Fruit fly (Drosophila melanogaster) whole organism, embryonic: ENCODE results near the gene NaPi-III.
A peak's percentile ranks its signal among the peaks of the same experiment; 100 is the strongest.

Source experiments
- CG1024 ChIP-seq: fragments of 200-800 bp; sonication (Bioruptor generic); IDR thresholded peaks from 2 replicates; pipeline ENCODE4 v1.3.6; 2022; ENCODE audit warnings: missing biosample characterization, missing genetic modification characterization
- CG10321 ChIP-seq: fragments of 200-800 bp; sonication (Bioruptor generic); IDR thresholded peaks from 2 replicates; pipeline ENCODE4 v1.3.6; 2022; ENCODE audit warnings: missing biosample characterization, missing genetic modification characterization
- CG11093 ChIP-seq: fragments of 200-800 bp; sonication (Bioruptor generic); IDR thresholded peaks from 3 replicates; pipeline ENCODE4 v1.3.6; 2022; ENCODE audit warnings: missing biosample characterization, missing genetic modification characterization
- CG11247 ChIP-seq: fragments of 200-800 bp; sonication (Bioruptor generic); IDR thresholded peaks from 2 replicates; pipeline ENCODE4 v1.3.6; 2022; ENCODE audit warnings: missing biosample characterization, missing genetic modification characterization
- CG11456 ChIP-seq: fragments of 200-800 bp; sonication (Bioruptor generic); IDR thresholded peaks from 3 replicates; pipeline ENCODE4 v1.3.6; 2022; ENCODE audit warnings: missing biosample characterization, missing genetic modification characterization
- CG11695 ChIP-seq: fragments of 200-800 bp; sonication (Bioruptor generic); IDR thresholded peaks from 3 replicates; pipeline ENCODE4 v1.3.6; 2022; ENCODE audit warnings: missing biosample characterization, missing genetic modification characterization
- CG14710 ChIP-seq: fragments of 200-800 bp; sonication (Bioruptor generic); optimal IDR thresholded peaks from 3 replicates; lab custom pipeline; 2019; ENCODE audit warnings: missing biosample characterization, mild to moderate bottlenecking, missing genetic modification characterization, moderate library complexity
- CG18262 ChIP-seq: fragments of 200-800 bp; optimal IDR thresholded peaks from 3 replicates; lab custom pipeline; 2019; ENCODE audit warnings: missing biosample characterization, mild to moderate bottlenecking, missing genetic modification characterization, moderate library complexity
- CG2678 ChIP-seq: fragments of 200-800 bp; sonication (Bioruptor generic); optimal IDR thresholded peaks from 3 replicates; lab custom pipeline; 2019; ENCODE audit warnings: missing biosample characterization, mild to moderate bottlenecking, missing genetic modification characterization, moderate library complexity
- CG4424 ChIP-seq: fragments of 200-800 bp; sonication (Bioruptor generic); optimal IDR thresholded peaks from 3 replicates; lab custom pipeline; 2016; ENCODE audit warnings: missing biosample characterization, missing genetic modification characterization
- CG4730 ChIP-seq: fragments of 200-800 bp; sonication (Bioruptor generic); IDR thresholded peaks from 2 replicates; pipeline ENCODE4 v1.3.6; 2022; ENCODE audit warnings: missing biosample characterization, missing genetic modification characterization
- CG5245 ChIP-seq: fragments of 200-800 bp; sonication (Bioruptor generic); optimal IDR thresholded peaks from 3 replicates; lab custom pipeline; 2016; ENCODE audit warnings: missing biosample characterization, missing genetic modification characterization
- CG6683 ChIP-seq: fragments of 200-800 bp; sonication (Bioruptor generic); optimal IDR thresholded peaks from 2 replicates; lab custom pipeline; 2017; ENCODE audit warnings: missing biosample characterization, mild to moderate bottlenecking, missing genetic modification characterization, missing genetic modification reagents
- CG6765 ChIP-seq: fragments of 200-800 bp; sonication (Bioruptor generic); optimal IDR thresholded peaks from 3 replicates; lab custom pipeline; 2017; ENCODE audit warnings: missing biosample characterization, mild to moderate bottlenecking, missing genetic modification characterization
- CG6813 ChIP-seq: fragments of 200-800 bp; sonication (Bioruptor generic); optimal IDR thresholded peaks from 2 replicates; lab custom pipeline; 2017; ENCODE audit warnings: missing biosample characterization, missing genetic modification characterization, mild to moderate bottlenecking, moderate library complexity, missing genetic modification reagents
- CG7357 ChIP-seq: fragments of 200-800 bp; sonication (Bioruptor generic); IDR thresholded peaks from 3 replicates; pipeline ENCODE4 v1.3.6; 2022; ENCODE audit warnings: missing biosample characterization, missing genetic modification characterization
- CTCF ChIP-seq: fragments of 200-800 bp; sonication (Bioruptor generic); optimal IDR thresholded peaks from 2 replicates; lab custom pipeline; 2017; ENCODE audit warnings: missing biosample characterization, mild to moderate bottlenecking, missing genetic modification characterization, moderate library complexity
- CkIIα-i1 ChIP-seq: fragments of 200-800 bp; sonication (Bioruptor generic); IDR thresholded peaks from 2 replicates; pipeline ENCODE4 v1.3.6; 2022; ENCODE audit warnings: missing biosample characterization, missing genetic modification characterization
- Deaf1 ChIP-seq: fragments of 200-800 bp; optimal IDR thresholded peaks from 3 replicates; lab custom pipeline; 2019; ENCODE audit warnings: missing biosample characterization, mild to moderate bottlenecking, missing genetic modification characterization, moderate library complexity
- Dll ChIP-seq: fragments of 200-800 bp; sonication (Bioruptor generic); IDR thresholded peaks from 4 replicates; pipeline ENCODE4 v1.3.6; 2022; ENCODE audit warnings: missing biosample characterization, missing genetic modification characterization; ENCODE audit not compliant: partially characterized antibody
- ERR ChIP-seq: fragments of 200-800 bp; sonication (Bioruptor generic); optimal IDR thresholded peaks from 2 replicates; lab custom pipeline; 2016; ENCODE audit warnings: missing biosample characterization, missing genetic modification characterization
- MESR4 ChIP-seq: fragments of 200-800 bp; sonication (Bioruptor generic); optimal IDR thresholded peaks from 2 replicates; lab custom pipeline; 2018; ENCODE audit warnings: missing biosample characterization, mild to moderate bottlenecking, missing genetic modification characterization, moderate library complexity
- Mes4 ChIP-seq: fragments of 200-800 bp; sonication (Bioruptor generic); optimal IDR thresholded peaks from 2 replicates; lab custom pipeline; 2016; ENCODE audit warnings: missing biosample characterization, missing genetic modification characterization
- Neu2 ChIP-seq: fragments of 200-800 bp; sonication (Bioruptor generic); optimal IDR thresholded peaks from 3 replicates; lab custom pipeline; 2016; ENCODE audit warnings: missing biosample characterization, missing genetic modification characterization, borderline replicate concordance
- Nf-YC ChIP-seq: fragments of 200-800 bp; optimal IDR thresholded peaks from 3 replicates; lab custom pipeline; 2019; ENCODE audit warnings: missing biosample characterization, mild to moderate bottlenecking, missing genetic modification characterization, moderate library complexity
- Sin3A ChIP-seq: fragments of >200 bp; optimal IDR thresholded peaks from 2 replicates; lab custom pipeline; 2018
- TFAM ChIP-seq: fragments of 200-800 bp; sonication (Bioruptor generic); optimal IDR thresholded peaks from 2 replicates; lab custom pipeline; 2017; ENCODE audit warnings: missing biosample characterization, missing genetic modification characterization, inconsistent platforms
- Tbp ChIP-seq: fragments of >200 bp; optimal IDR thresholded peaks from 2 replicates; lab custom pipeline; 2018; ENCODE audit warnings: missing biosample characterization, missing genetic modification characterization
- ase ChIP-seq: fragments of 200-800 bp; sonication (Bioruptor generic); IDR thresholded peaks from 3 replicates; pipeline ENCODE4 v1.3.6; 2022; ENCODE audit warnings: missing biosample characterization, missing genetic modification characterization
- bcd ChIP-seq: fragments of 200-800 bp; sonication (Bioruptor generic); optimal IDR thresholded peaks from 2 replicates; lab custom pipeline; 2017; ENCODE audit warnings: missing biosample characterization, mild to moderate bottlenecking, missing genetic modification characterization
- bowl ChIP-seq: fragments of 200-800 bp; sonication (Bioruptor generic); IDR thresholded peaks from 2 replicates; pipeline ENCODE4 v1.3.6; 2022; ENCODE audit warnings: missing biosample characterization, missing genetic modification characterization
- bsh ChIP-seq, 2 experiments: fragments of 200-800 bp; sonication (Bioruptor generic); optimal IDR thresholded peaks; 2 replicates each; lab custom pipeline; 2017 to 2018; ENCODE audit warnings: mild to moderate bottlenecking in 2 of 2, missing biosample characterization in 2 of 2, missing genetic modification characterization in 2 of 2, moderate library complexity in 1 of 2
- cato ChIP-seq: fragments of 200-800 bp; sonication (Bioruptor generic); optimal IDR thresholded peaks from 2 replicates; lab custom pipeline; 2016; ENCODE audit warnings: missing biosample characterization, missing genetic modification characterization, borderline replicate concordance
- crol ChIP-seq: fragments of 200-800 bp; sonication (Bioruptor generic); IDR thresholded peaks from 2 replicates; pipeline ENCODE4 v1.3.6; 2022; ENCODE audit warnings: missing biosample characterization, missing genetic modification characterization
- disco-r ChIP-seq: fragments of 200-800 bp; sonication (Bioruptor generic); optimal IDR thresholded peaks from 2 replicates; lab custom pipeline; 2016; ENCODE audit warnings: missing biosample characterization, missing genetic modification characterization
- ftz-f1 ChIP-seq: fragments of 200-800 bp; sonication (Bioruptor generic); optimal IDR thresholded peaks from 2 replicates; lab custom pipeline; 2016; ENCODE audit warnings: missing biosample characterization, missing genetic modification characterization
- gsb ChIP-seq: fragments of 200-800 bp; sonication (Bioruptor generic); IDR thresholded peaks from 2 replicates; pipeline ENCODE4 v1.3.6; 2022; ENCODE audit warnings: missing biosample characterization, missing genetic modification characterization
- kay ChIP-seq: fragments of 200-800 bp; sonication (Bioruptor generic); optimal IDR thresholded peaks from 2 replicates; lab custom pipeline; 2016; ENCODE audit warnings: missing biosample characterization, missing genetic modification characterization
- lov ChIP-seq, 2 experiments: fragments of 200-800 bp in 1 of 2; fragments of >200 bp in 1 of 2; sonication (Bioruptor generic) in 1 of 2; IDR thresholded peaks in 1 of 2; optimal IDR thresholded peaks in 1 of 2; 2 replicates in 1 of 2; 3 replicates in 1 of 2; pipeline versions ENCODE4 v1.3.6 to Lab custom; 2017 to 2022; ENCODE audit warnings: missing biosample characterization in 1 of 2, missing genetic modification characterization in 1 of 2
- nerfin-2 ChIP-seq: fragments of 200-800 bp; sonication (Bioruptor generic); IDR thresholded peaks from 2 replicates; pipeline ENCODE4 v1.3.6; 2022; ENCODE audit warnings: missing biosample characterization, missing genetic modification characterization; ENCODE audit not compliant: partially characterized antibody
- pnt ChIP-seq: fragments of 200-800 bp; sonication (Bioruptor generic); optimal IDR thresholded peaks from 3 replicates; lab custom pipeline; 2016; ENCODE audit warnings: missing biosample characterization, missing genetic modification characterization
- prd ChIP-seq, 3 experiments: fragments of >200 bp in 2 of 3; fragments of 200-800 bp in 1 of 3; sonication (Bioruptor generic) in 1 of 3; optimal IDR thresholded peaks in 2 of 3; IDR thresholded peaks in 1 of 3; 2 replicates in 2 of 3; 3 replicates in 1 of 3; pipeline versions ENCODE4 v1.3.6 to Lab custom; 2017 to 2022; ENCODE audit warnings: missing biosample characterization in 1 of 3, missing genetic modification characterization in 1 of 3
- so ChIP-seq: fragments of 200-800 bp; sonication (Bioruptor generic); IDR thresholded peaks from 3 replicates; pipeline ENCODE4 v1.3.6; 2022; ENCODE audit warnings: missing biosample characterization, missing genetic modification characterization
- sr ChIP-seq: fragments of 200-800 bp; sonication (Bioruptor generic); IDR thresholded peaks from 3 replicates; pipeline ENCODE4 v1.3.6; 2022; ENCODE audit warnings: missing biosample characterization, missing genetic modification characterization
- vfl ChIP-seq: fragments of 200-800 bp; sonication (Bioruptor generic); optimal IDR thresholded peaks from 2 replicates; lab custom pipeline; 2016; ENCODE audit warnings: missing biosample characterization, missing genetic modification characterization
- zfh2 ChIP-seq: fragments of 200-800 bp; sonication (Bioruptor generic); optimal IDR thresholded peaks from 2 replicates; lab custom pipeline; 2016; ENCODE audit warnings: missing biosample characterization, missing genetic modification characterization

Gene NaPi-III

DNA sequence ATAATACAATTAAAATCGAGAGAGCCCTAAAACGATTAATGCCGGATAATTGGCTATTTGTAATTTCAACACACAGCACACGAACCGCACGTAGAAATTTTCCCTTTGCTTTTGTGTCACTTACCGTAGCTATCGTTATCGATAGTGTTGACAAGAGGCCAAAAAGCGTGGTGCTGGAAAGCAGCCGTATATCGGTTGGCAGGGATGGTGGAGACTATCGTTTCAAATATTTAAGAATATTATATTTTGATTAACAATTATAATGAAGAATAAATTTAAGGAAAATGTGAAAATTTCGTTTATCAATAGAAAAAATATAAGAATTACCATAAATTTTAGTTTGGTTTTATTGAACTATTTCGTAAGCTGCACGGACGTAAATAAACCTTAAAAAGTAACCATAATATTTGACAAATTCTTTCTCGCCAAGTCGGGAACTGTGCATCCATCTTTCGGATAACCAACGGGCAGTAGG lies 30.1 kb upstream of the NaPi-III start, which contains the start of gene JIL-1 (continued):
- TF ChIP-seq CG6813 (no peak), disco-r (GFP tag; lab: Kevin White, UChicago) (no peak), so (peak; percentile 28; the same call in 2 of the 3 replicates), cato (GFP tag; lab: Kevin White, UChicago) (peak; percentile 21), CG10321 (GFP tag; lab: Robert Waterston, UW) (no peak), CG6683 (GFP tag; lab: Kevin White, UChicago) (no peak), CG6765 (GFP tag; lab: Kevin White, UChicago) (peak; percentile 46), kay (GFP tag; lab: Kevin White, UChicago) (peak; percentile 32), Mes4 (no peak), nerfin-2 (GFP tag; lab: Robert Waterston, UW) (peak; percentile 80), sr (GFP tag; lab: Robert Waterston, UW) (peak; percentile 5; the same call in 1 of the 3 replicates), Nf-YC (tag; lab: Kevin White, UChicago) (peak; percentile 65), prd (optimal IDR thresholded peaks at IDR 0.05; lab: Kevin White, UChicago) (no peak), prd (GFP tag; IDR thresholded peaks at IDR 0.05; lab: Robert Waterston, UW) (peak; percentile 72; the same call in 2 of the 3 replicates), vfl (GFP tag; lab: Kevin White, UChicago) (peak; percentile 64), CTCF (GFP tag; lab: Kevin White, UChicago) (no peak), bcd (GFP tag; lab: Kevin White, UChicago) (peak; percentile 71), CG1024 (no peak; the same call in 1 of the 2 replicates), pnt (GFP tag; lab: Kevin White, UChicago) (no peak), crol (no peak), Tbp (GFP tag; lab: Kevin White, UChicago) (no peak), Sin3A (lab: Kevin White, UChicago) (peak; percentile 47), CG4424 (GFP tag; lab: Kevin White, UChicago) (peak; percentile 44), bsh (GFP tag; optimal IDR thresholded peaks at IDR 0.05; lab: Kevin White, UChicago) (peak in 1 of 2 experiments; percentile 31), CG11456 (GFP tag; lab: Robert Waterston, UW) (peak; percentile 84), CG14710 (tag; lab: Kevin White, UChicago) (peak; percentile 58), CG11695 (GFP tag; lab: Robert Waterston, UW) (0 out of 3 replicates have a peak, but pooled peaks have one; percentile 30), CG4730 (GFP tag; lab: Robert Waterston, UW) (peak; percentile 50), ERR (GFP tag; lab: Kevin White, UChicago) (no peak), CG11247 (GFP tag; lab: Robert Waterston, UW) (peak; percentile 83), CG18262 (tag; lab: Kevin White, UChicago) (peak; percentile 43), bowl (GFP tag; lab: Robert Waterston, UW) (no peak; the same call in 1 of the 2 replicates), CG5245 (GFP tag; lab: Kevin White, UChicago) (peak; percentile 40), lov (optimal IDR thresholded peaks at IDR 0.05; lab: Kevin White, UChicago) (no peak), lov (GFP tag; IDR thresholded peaks at IDR 0.05; lab: Robert Waterston, UW) (peak; percentile 61; the same call in 1 of the 3 replicates), gsb (GFP tag; lab: Robert Waterston, UW) (peak; percentile 28; the same call in 1 of the 2 replicates), CkIIα-i1 (GFP tag; lab: Robert Waterston, UW) (no peak), CG2678 (tag; lab: Kevin White, UChicago) (peak; percentile 56), ftz-f1 (GFP tag; lab: Kevin White, UChicago) (no peak), ase (GFP tag; lab: Robert Waterston, UW) (peak; percentile 76), CG11093 (GFP tag; lab: Robert Waterston, UW) (peak; percentile 59; the same call in 1 of the 3 replicates), zfh2 (GFP tag; lab: Kevin White, UChicago) (peak; percentile 71), TFAM (GFP tag; lab: Kevin White, UChicago) (no peak), Deaf1 (peak; percentile 6), CG7357 (GFP tag; lab: Robert Waterston, UW) (0 out of 3 replicates have a peak, but pooled peaks have one; percentile 45), MESR4 (GFP tag; lab: Kevin White, UChicago) (peak; percentile 70), Neu2 (GFP tag; lab: Kevin White, UChicago) (no peak), Dll (GFP tag; lab: Robert Waterston, UW) (peak; percentile 85)
